Fruit fly (Drosophila melanogaster): ENCODE data around the gene hwt.

The hwt gene

DNA sequence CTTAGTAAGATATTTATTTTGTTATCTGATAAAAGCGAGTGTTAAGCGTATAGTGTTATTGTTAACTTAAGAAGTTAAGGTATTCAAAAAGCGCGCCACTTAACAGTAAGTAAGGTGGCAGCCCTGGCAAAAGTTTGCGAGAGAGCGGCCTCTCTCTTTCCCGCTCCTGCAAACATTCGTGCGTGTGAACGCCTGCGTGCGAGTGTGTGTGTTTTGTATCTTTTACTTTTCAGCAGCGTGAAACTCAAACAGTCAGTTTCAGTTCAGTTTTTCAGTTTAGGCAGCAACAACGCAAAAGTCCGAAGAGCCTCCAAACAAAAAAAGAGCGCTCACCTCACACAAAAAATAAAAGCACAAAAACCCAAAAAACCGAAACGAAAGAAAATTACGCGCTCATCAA, 96.8 kb downstream of the hwt start:
- no peak for TF ChIP-seq EcR (GFP tag; optimal IDR thresholded peaks at IDR 0.05)
- TF ChIP-seq Dll (optimal IDR thresholded peaks at IDR 0.05), result no peak
- no peak for TF ChIP-seq usp (GFP tag; optimal IDR thresholded peaks at IDR 0.05)
- no peak for TF ChIP-seq pan (optimal IDR thresholded peaks at IDR 0.05)
- TF ChIP-seq psq (optimal IDR thresholded peaks at IDR 0.05), result no peak
- no peak for TF ChIP-seq CG8478 (optimal IDR thresholded peaks at IDR 0.05)

DNA sequence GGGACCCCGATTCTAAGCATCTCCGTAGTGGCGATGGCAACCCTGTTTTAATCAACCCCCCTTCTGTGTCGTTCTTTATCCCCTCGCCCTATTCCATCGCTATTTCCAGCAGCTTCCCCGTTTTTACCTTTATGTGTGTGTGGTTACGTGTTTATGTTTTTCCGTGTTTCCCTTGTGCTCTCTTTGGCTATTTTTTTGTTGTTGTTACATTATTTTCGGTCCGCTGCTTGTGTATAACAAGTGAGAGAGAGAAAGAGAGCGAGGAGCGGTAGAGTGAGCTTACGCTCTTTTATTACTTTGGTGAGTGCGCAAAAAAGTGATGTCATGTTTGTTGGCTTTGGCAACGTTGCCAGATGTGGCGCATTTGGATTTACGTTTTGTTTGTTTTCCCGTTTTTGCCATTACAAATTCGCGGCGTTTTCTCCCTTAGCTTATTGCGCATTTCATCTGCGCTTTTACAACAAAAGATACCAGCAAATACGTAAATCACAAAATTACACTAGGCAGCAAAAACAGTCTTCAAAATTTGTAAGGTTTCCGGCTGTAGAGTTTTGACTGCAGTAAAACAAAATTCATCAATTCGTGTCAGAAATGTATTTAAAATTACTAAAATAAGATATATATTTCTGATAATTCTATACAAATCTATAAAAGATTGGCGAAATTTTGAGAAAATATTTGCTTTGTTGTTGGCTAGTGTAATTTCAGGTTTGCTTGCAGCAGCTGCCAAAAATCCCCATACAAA, 97.9 kb downstream of the hwt start:
- TF ChIP-seq psq (optimal IDR thresholded peaks at IDR 0.05), result no peak
- no peak for TF ChIP-seq EcR (GFP tag; optimal IDR thresholded peaks at IDR 0.05)
- TF ChIP-seq Dll (optimal IDR thresholded peaks at IDR 0.05), result no peak
- no peak for TF ChIP-seq CG8478 (optimal IDR thresholded peaks at IDR 0.05)
- no peak for TF ChIP-seq usp (GFP tag; optimal IDR thresholded peaks at IDR 0.05)
- TF ChIP-seq pan (optimal IDR thresholded peaks at IDR 0.05), result no peak

DNA sequence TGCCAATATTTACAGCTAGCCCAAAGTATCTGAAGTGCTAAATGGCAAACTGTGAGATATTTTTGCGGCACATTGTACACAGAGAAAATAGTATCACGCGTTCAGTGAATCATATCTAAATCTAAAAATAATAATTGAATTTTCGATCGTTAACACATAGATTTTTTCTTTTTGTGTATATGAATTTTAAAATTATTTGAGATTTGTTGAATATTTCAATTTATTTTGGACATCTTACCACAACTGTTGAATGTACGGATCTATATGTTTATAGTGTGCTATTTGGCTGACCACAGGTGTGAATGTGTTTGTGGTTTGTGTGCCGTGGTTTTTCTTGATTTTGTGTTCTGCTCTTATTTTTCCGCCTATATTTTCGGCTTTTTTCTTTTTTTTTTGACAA, 98.5 kb downstream of the hwt start:
- TF ChIP-seq EcR (GFP tag; optimal IDR thresholded peaks at IDR 0.05) (no peak), usp (GFP tag; optimal IDR thresholded peaks at IDR 0.05) (no peak), Dll (optimal IDR thresholded peaks at IDR 0.05) (no peak), CG8478 (optimal IDR thresholded peaks at IDR 0.05) (no peak), psq (optimal IDR thresholded peaks at IDR 0.05) (no peak), pan (optimal IDR thresholded peaks at IDR 0.05) (no peak)

DNA sequence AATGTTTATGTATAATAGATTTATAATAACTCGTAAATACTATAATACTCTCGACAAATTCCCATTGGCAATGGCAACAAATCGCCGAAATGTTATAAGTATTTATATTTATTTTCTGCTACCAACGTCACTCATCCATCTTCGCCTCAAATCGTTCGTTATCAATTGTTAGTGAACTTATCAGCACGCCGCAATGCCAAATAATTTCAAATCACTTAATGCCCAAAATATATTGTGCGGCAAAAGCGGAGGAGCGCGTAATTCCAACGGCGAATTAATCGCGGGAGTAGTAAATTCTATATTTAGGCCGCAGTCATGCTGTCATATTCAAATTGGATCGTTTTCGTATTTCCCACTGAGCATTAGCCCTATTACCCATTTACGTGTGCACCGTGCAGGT, 99.1 kb downstream of the hwt start:
- TF ChIP-seq psq (optimal IDR thresholded peaks at IDR 0.05) (no peak), CG8478 (optimal IDR thresholded peaks at IDR 0.05) (no peak)

DNA sequence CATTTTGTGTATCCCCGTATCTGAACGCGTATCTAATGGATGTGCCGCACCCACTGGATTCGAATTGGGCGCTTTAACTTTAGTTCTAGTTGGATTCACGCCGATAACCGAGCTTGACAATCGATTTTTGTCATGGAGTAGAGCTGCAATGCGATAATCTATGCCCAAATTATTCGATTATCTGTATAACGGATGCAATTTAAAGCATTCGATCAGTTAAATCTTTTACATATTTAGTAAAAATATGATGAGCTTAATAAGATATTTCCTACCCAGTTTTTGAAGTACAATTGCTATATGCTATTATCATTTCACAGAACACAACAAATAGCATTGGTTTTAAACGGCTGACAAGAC, 101.0 kb downstream of the hwt start:
- TF ChIP-seq usp (GFP tag; optimal IDR thresholded peaks at IDR 0.05) (no peak), EcR (GFP tag; optimal IDR thresholded peaks at IDR 0.05) (no peak), Dll (optimal IDR thresholded peaks at IDR 0.05) (no peak), psq (optimal IDR thresholded peaks at IDR 0.05) (no peak), pan (optimal IDR thresholded peaks at IDR 0.05) (no peak), CG8478 (optimal IDR thresholded peaks at IDR 0.05) (no peak)

Data from whole organism.